Fruit fly (Drosophila melanogaster): ENCODE results near the gene CG12219.

Gene CG12219

dm6 chrX:6316858-6317474, 15.9 kb upstream of the CG12219 start (continued):
- TF ChIP-seq jigr1 (GFP tag; IDR thresholded peaks at IDR 0.05), result no peak
- no peak for TF ChIP-seq hkb (optimal IDR thresholded peaks at IDR 0.05)
- TF ChIP-seq hkb (GFP tag; IDR thresholded peaks at IDR 0.05), result peak; percentile 84
- TF ChIP-seq CG14014 (GFP tag; IDR thresholded peaks at IDR 0.05), result peak; percentile 78
- no peak for TF ChIP-seq CG30020 (tag; optimal IDR thresholded peaks at IDR 0.05)
- no peak for TF ChIP-seq amos (GFP tag; IDR thresholded peaks at IDR 0.05; ENCODE audit: partially characterized antibody)
- TF ChIP-seq ind (GFP tag; optimal IDR thresholded peaks at IDR 0.05), result peak; percentile 45
- TF ChIP-seq E2f1 (GFP tag; IDR thresholded peaks at IDR 0.05), result peak; percentile 58
- peak; percentile 28 for TF ChIP-seq Hr3 (GFP tag; optimal IDR thresholded peaks at IDR 0.05)
- peak; percentile 42 for TF ChIP-seq Asciz (GFP tag; optimal IDR thresholded peaks at IDR 0.05)
- TF ChIP-seq CG2120 (GFP tag; optimal IDR thresholded peaks at IDR 0.05), result peak; percentile 83
- peak; percentile 29; the same call in 1 of the 2 replicates for TF ChIP-seq Poxn (GFP tag; IDR thresholded peaks at IDR 0.05)
- no peak for TF ChIP-seq Myb (GFP tag; optimal IDR thresholded peaks at IDR 0.05)
- TF ChIP-seq sqz (GFP tag; optimal IDR thresholded peaks at IDR 0.05), result no peak
- no peak for TF ChIP-seq CG7987 (GFP tag; optimal IDR thresholded peaks at IDR 0.05)
- no peak for TF ChIP-seq CG8281 (tag; optimal IDR thresholded peaks at IDR 0.05)
- TF ChIP-seq pita (GFP tag; optimal IDR thresholded peaks at IDR 0.05), result no peak
- peak; percentile 71 for TF ChIP-seq CG13894 (tag; optimal IDR thresholded peaks at IDR 0.05)
- TF ChIP-seq CG13424 (tag; optimal IDR thresholded peaks at IDR 0.05), result peak; percentile 66
- peak; percentile 0 for TF ChIP-seq CG1529 (GFP tag; optimal IDR thresholded peaks at IDR 0.05)
- peak; percentile 58; the same call in 1 of the 3 replicates for TF ChIP-seq CG2889 (GFP tag; IDR thresholded peaks at IDR 0.05)
- TF ChIP-seq CG4854 (GFP tag; optimal IDR thresholded peaks at IDR 0.05), result no peak
- TF ChIP-seq CG12155 (GFP tag; optimal IDR thresholded peaks at IDR 0.05), result no peak
- TF ChIP-seq CG1832 (GFP tag; optimal IDR thresholded peaks at IDR 0.05), result peak; percentile 18
- no peak for TF ChIP-seq Spps (tag; optimal IDR thresholded peaks at IDR 0.05)
- no peak for TF ChIP-seq BEAF-32 (GFP tag; optimal IDR thresholded peaks at IDR 0.05)
- peak; percentile 75 for TF ChIP-seq Ada2b (GFP tag; IDR thresholded peaks at IDR 0.05)
- TF ChIP-seq cas (GFP tag; IDR thresholded peaks at IDR 0.05), result no peak
- TF ChIP-seq CG4424 (GFP tag; optimal IDR thresholded peaks at IDR 0.05), result peak; percentile 41
- peak; percentile 69 for TF ChIP-seq seq (GFP tag; IDR thresholded peaks at IDR 0.05)
- TF ChIP-seq ken (GFP tag; IDR thresholded peaks at IDR 0.05), result peak; percentile 54; the same call in 2 of the 3 replicates
- peak; percentile 48 for TF ChIP-seq scrt (GFP tag; optimal IDR thresholded peaks at IDR 0.05)
- TF ChIP-seq CG7556 (GFP tag; optimal IDR thresholded peaks at IDR 0.05), result peak; percentile 85
- TF ChIP-seq CG18262 (tag; optimal IDR thresholded peaks at IDR 0.05), result peak; percentile 35
- TF ChIP-seq CG9817 (tag; optimal IDR thresholded peaks at IDR 0.05), result peak; percentile 52
- peak; percentile 50 for TF ChIP-seq Sox102F (GFP tag; optimal IDR thresholded peaks at IDR 0.05)
- peak; percentile 43 for TF ChIP-seq nmo (GFP tag; optimal IDR thresholded peaks at IDR 0.05)
- TF ChIP-seq ATbp (GFP tag; optimal IDR thresholded peaks at IDR 0.05), result peak; percentile 51
- no peak for TF ChIP-seq emc (GFP tag; optimal IDR thresholded peaks at IDR 0.05)
- TF ChIP-seq pzg (GFP tag; optimal IDR thresholded peaks at IDR 0.05), result peak; percentile 5
- TF ChIP-seq ash1 (GFP tag; optimal IDR thresholded peaks at IDR 0.05), result no peak
- TF ChIP-seq Awh (GFP tag; IDR thresholded peaks at IDR 0.05), result peak; percentile 50; the same call in 1 of the 2 replicates
- no peak for TF ChIP-seq CG17568 (GFP tag; optimal IDR thresholded peaks at IDR 0.05)
- no peak for TF ChIP-seq CG15601 (tag; optimal IDR thresholded peaks at IDR 0.05)
- TF ChIP-seq CG17829 (tag; optimal IDR thresholded peaks at IDR 0.05), result no peak
- TF ChIP-seq CG12219 (GFP tag; optimal IDR thresholded peaks at IDR 0.05), result peak; percentile 49
- no peak for TF ChIP-seq CG2875 (GFP tag; optimal IDR thresholded peaks at IDR 0.05)
- TF ChIP-seq CG10209 (GFP tag; optimal IDR thresholded peaks at IDR 0.05), result peak; percentile 65
- no peak for TF ChIP-seq Sry-β (GFP tag; optimal IDR thresholded peaks at IDR 0.05)
- peak; percentile 46 for TF ChIP-seq CG8924 (tag; optimal IDR thresholded peaks at IDR 0.05)
